Worm (Caenorhabditis elegans): ENCODE results near the gene ostf-4.

ostf-4 gene

ce11 chrIII:10318755-10319154 lies 396 bp upstream of the ostf-4 start, which contains the start of gene unc-69:
Gene unc-69 (plus strand): TSS chrIII:10318939.
- TF ChIP-seq unc-120 (tag; optimal IDR thresholded peaks at IDR 0.05; ENCODE audit: poor library complexity, severe bottlenecking) (peak; percentile 21), hlh-1 (tag; optimal IDR thresholded peaks at IDR 0.05) (peak; percentile 44), mep-1 (tag; optimal IDR thresholded peaks at IDR 0.05) (peak; percentile 30), lin-13 (tag; optimal IDR thresholded peaks at IDR 0.05) (peak; percentile 21), mls-2 (tag; optimal IDR thresholded peaks at IDR 0.05) (no peak), pha-4 (tag; optimal IDR thresholded peaks at IDR 0.05) (peak; percentile 69), nhr-28 (tag; optimal IDR thresholded peaks at IDR 0.05) (no peak), lin-32 (GFP tag; optimal IDR thresholded peaks at IDR 0.05) (no peak), lsy-2 (tag; optimal IDR thresholded peaks at IDR 0.05) (peak; percentile 46), ces-1 (GFP tag; optimal IDR thresholded peaks at IDR 0.05) (peak; percentile 60)

ce11 chrIII:10314234-10314633 lies 4.1 kb downstream of the ostf-4 start:
- TF ChIP-seq hlh-1 (tag; optimal IDR thresholded peaks at IDR 0.05) (no peak), M03D4.4 (tag; optimal IDR thresholded peaks at IDR 0.05) (no peak), flh-1 (GFP tag; optimal IDR thresholded peaks at IDR 0.05) (no peak), lin-13 (tag; optimal IDR thresholded peaks at IDR 0.05) (no peak), cnd-1 (tag; optimal IDR thresholded peaks at IDR 0.05) (no peak), sptf-1 (tag; optimal IDR thresholded peaks at IDR 0.05) (no peak)

- no peak for TF ChIP-seq nhr-28 (tag; optimal IDR thresholded peaks at IDR 0.05)
- no peak for TF ChIP-seq pha-4 (tag; optimal IDR thresholded peaks at IDR 0.05)
- no peak for TF ChIP-seq zip-8 (tag; optimal IDR thresholded peaks at IDR 0.05)
- no peak for TF ChIP-seq nhr-237 (tag; optimal IDR thresholded peaks at IDR 0.05)
- TF ChIP-seq mls-2 (tag; optimal IDR thresholded peaks at IDR 0.05) = no peak
- TF ChIP-seq ztf-11 (tag; optimal IDR thresholded peaks at IDR 0.05) = no peak
- TF ChIP-seq lin-13 (tag; optimal IDR thresholded peaks at IDR 0.05) = no peak
- TF ChIP-seq mep-1 (tag; optimal IDR thresholded peaks at IDR 0.05) = no peak
- no peak for TF ChIP-seq nhr-76 (tag; optimal IDR thresholded peaks at IDR 0.05)
- no peak for TF ChIP-seq bed-3 (GFP tag; optimal IDR thresholded peaks at IDR 0.05)
- no peak for TF ChIP-seq nhr-12 (tag; optimal IDR thresholded peaks at IDR 0.05)
- TF ChIP-seq hlh-1 (tag; optimal IDR thresholded peaks at IDR 0.05) = no peak
- no peak for TF ChIP-seq sptf-1 (tag; optimal IDR thresholded peaks at IDR 0.05)
- no peak for TF ChIP-seq ceh-39 (tag; optimal IDR thresholded peaks at IDR 0.05)
Observed at ce11 chrIII:10311016-10311415, 7.3 kb downstream of the ostf-4 start, which contains the start of gene T07A5.7. Gene T07A5.7 (minus strand): TSS chrIII:10311116.

ce11 chrIII:10306049-10306448 lies 12.3 kb downstream of the ostf-4 start, which contains the start of gene T07A5.1:
Gene T07A5.1 (minus strand): TSS chrIII:10306197.
- TF ChIP-seq sptf-1 (tag; optimal IDR thresholded peaks at IDR 0.05) (no peak), flh-1 (GFP tag; optimal IDR thresholded peaks at IDR 0.05) (no peak), unc-120 (tag; optimal IDR thresholded peaks at IDR 0.05; ENCODE audit: poor library complexity, severe bottlenecking) (no peak), sem-2 (GFP tag; optimal IDR thresholded peaks at IDR 0.05) (no peak), elt-3 (tag; optimal IDR thresholded peaks at IDR 0.05) (no peak), lin-32 (GFP tag; optimal IDR thresholded peaks at IDR 0.05) (no peak), nhr-237 (tag; optimal IDR thresholded peaks at IDR 0.05) (no peak), mab-5 (tag; optimal IDR thresholded peaks at IDR 0.05) (no peak), ces-1 (GFP tag; optimal IDR thresholded peaks at IDR 0.05) (no peak), nhr-28 (tag; optimal IDR thresholded peaks at IDR 0.05) (no peak), nhr-12 (tag; optimal IDR thresholded peaks at IDR 0.05) (no peak), M03D4.4 (tag; optimal IDR thresholded peaks at IDR 0.05) (no peak), tbx-8 (GFP tag; optimal IDR thresholded peaks at IDR 0.05) (no peak), cnd-1 (tag; optimal IDR thresholded peaks at IDR 0.05) (no peak)

- TF ChIP-seq sem-2 (GFP tag; optimal IDR thresholded peaks at IDR 0.05) = no peak
- no peak for TF ChIP-seq lin-32 (GFP tag; optimal IDR thresholded peaks at IDR 0.05)
- TF ChIP-seq unc-62 (GFP tag; optimal IDR thresholded peaks at IDR 0.05) = no peak
- no peak for TF ChIP-seq ham-2 (GFP tag; optimal IDR thresholded peaks at IDR 0.05)
- no peak for TF ChIP-seq unc-120 (tag; optimal IDR thresholded peaks at IDR 0.05; ENCODE audit: poor library complexity, severe bottlenecking)
- no peak for TF ChIP-seq snpc-4 (tag; optimal IDR thresholded peaks at IDR 0.05)
- TF ChIP-seq elt-1 (tag; optimal IDR thresholded peaks at IDR 0.05; ENCODE audit: borderline replicate concordance, insufficient read depth) = no peak
- no peak for TF ChIP-seq zip-8 (tag; optimal IDR thresholded peaks at IDR 0.05)
Observed at ce11 chrIII:10305295-10305694, 13.1 kb downstream of the ostf-4 start.

ce11 chrIII:10300078-10300477 lies 18.3 kb downstream of the ostf-4 start, which contains the start of gene vglu-3:
Gene vglu-3 (plus strand): TSS chrIII:10300378.
- no peak for TF ChIP-seq ceh-39 (tag; optimal IDR thresholded peaks at IDR 0.05)
- no peak for TF ChIP-seq drap-1 (GFP tag; optimal IDR thresholded peaks at IDR 0.05)
- TF ChIP-seq tbx-8 (GFP tag; optimal IDR thresholded peaks at IDR 0.05) = no peak
- no peak for TF ChIP-seq M03D4.4 (tag; optimal IDR thresholded peaks at IDR 0.05)
- no peak for TF ChIP-seq ham-2 (GFP tag; optimal IDR thresholded peaks at IDR 0.05)
- TF ChIP-seq sem-2 (GFP tag; optimal IDR thresholded peaks at IDR 0.05) = no peak
- TF ChIP-seq nhr-76 (tag; optimal IDR thresholded peaks at IDR 0.05) = no peak
- TF ChIP-seq bed-3 (GFP tag; optimal IDR thresholded peaks at IDR 0.05) = no peak
- TF ChIP-seq nhr-2 (tag; optimal IDR thresholded peaks at IDR 0.05) = no peak
- no peak for TF ChIP-seq blmp-1 (tag; optimal IDR thresholded peaks at IDR 0.05)
- no peak for TF ChIP-seq zip-8 (tag; optimal IDR thresholded peaks at IDR 0.05)
- TF ChIP-seq mep-1 (tag; optimal IDR thresholded peaks at IDR 0.05) = no peak
- no peak for TF ChIP-seq ces-1 (GFP tag; optimal IDR thresholded peaks at IDR 0.05)
- no peak for TF ChIP-seq ceh-43 (GFP tag; optimal IDR thresholded peaks at IDR 0.05)
- no peak for TF ChIP-seq lsy-2 (tag; optimal IDR thresholded peaks at IDR 0.05)

Measured in whole organism, mixed stage, embryonic.